Worm (Caenorhabditis elegans) whole organism, L3 larva: ENCODE results near the gene pgph-1.

Experiments used
- R02D3.7 ChIP-seq: fragments of 150-350 bp; optimal IDR thresholded peaks from 2 replicates; lab custom pipeline; 2014; ENCODE audit warnings: missing biosample characterization, missing genetic modification characterization
- ama-1 ChIP-seq: fragments of 150-350 bp; optimal IDR thresholded peaks from 2 replicates; lab custom pipeline; 2018
- ceh-16 ChIP-seq: sonication (generic microtip); optimal IDR thresholded peaks from 2 replicates; lab custom pipeline; 2017; ENCODE audit warnings: missing biosample characterization, missing genetic modification characterization
- ceh-28 ChIP-seq: fragments of 150-350 bp; optimal IDR thresholded peaks from 2 replicates; lab custom pipeline; 2014; ENCODE audit warnings: missing biosample characterization, missing genetic modification reagents, missing genetic modification characterization
- ceh-82 ChIP-seq: fragments of 150-350 bp; optimal IDR thresholded peaks from 2 replicates; lab custom pipeline; 2014; ENCODE audit warnings: missing biosample characterization, missing genetic modification characterization
- ceh-9 ChIP-seq: sonication (generic microtip); optimal IDR thresholded peaks from 2 replicates; lab custom pipeline; 2018; ENCODE audit warnings: missing biosample characterization, missing genetic modification characterization
- daf-12 ChIP-seq: fragments of 150-350 bp; optimal IDR thresholded peaks from 2 replicates; lab custom pipeline; 2014; ENCODE audit warnings: missing biosample characterization, missing genetic modification reagents, missing genetic modification characterization
- egl-27 ChIP-seq: sonication (generic microtip); optimal IDR thresholded peaks from 4 replicates; lab custom pipeline; 2017; ENCODE audit warnings: missing biosample characterization, missing genetic modification reagents, missing genetic modification characterization
- egl-5 ChIP-seq: fragments of 150-350 bp; optimal IDR thresholded peaks from 2 replicates; lab custom pipeline; 2017; ENCODE audit warnings: missing biosample characterization, missing genetic modification reagents, missing genetic modification characterization, inconsistent platforms
- elt-1 ChIP-seq: fragments of 150-350 bp; optimal IDR thresholded peaks from 2 replicates; lab custom pipeline; 2014; ENCODE audit warnings: missing biosample characterization, missing genetic modification characterization
- elt-2 ChIP-seq: sonication (generic microtip); optimal IDR thresholded peaks from 2 replicates; lab custom pipeline; 2016; ENCODE audit warnings: missing genetic modification reagents, mild to moderate bottlenecking, missing genetic modification characterization, missing compliant biosample characterization
- eor-1 ChIP-seq, 2 experiments: fragments of 150-350 bp; optimal IDR thresholded peaks; 2 replicates each; lab custom pipeline; 2014 to 2018; ENCODE audit warnings: missing biosample characterization in 2 of 2, missing genetic modification characterization in 2 of 2
- fos-1 ChIP-seq: fragments of 150-350 bp; optimal IDR thresholded peaks from 2 replicates; lab custom pipeline; 2014; ENCODE audit warnings: missing biosample characterization, missing genetic modification characterization
- jun-1 ChIP-seq: fragments of 150-350 bp; optimal IDR thresholded peaks from 2 replicates; lab custom pipeline; 2014; ENCODE audit warnings: missing biosample characterization, missing genetic modification reagents, missing genetic modification characterization
- lin-15B ChIP-seq: fragments of 150-350 bp; optimal IDR thresholded peaks from 2 replicates; lab custom pipeline; 2014; ENCODE audit warnings: missing biosample characterization, missing genetic modification characterization
- lin-39 ChIP-seq: fragments of 150-350 bp; optimal IDR thresholded peaks from 2 replicates; lab custom pipeline; 2018; ENCODE audit warnings: missing biosample characterization, missing genetic modification reagents, missing genetic modification characterization
- lsy-12 ChIP-seq: sonication (generic microtip); optimal IDR thresholded peaks from 2 replicates; lab custom pipeline; 2016; ENCODE audit warnings: mild to moderate bottlenecking, missing genetic modification characterization, missing compliant biosample characterization
- nfya-1 ChIP-seq: sonication (generic microtip); optimal IDR thresholded peaks from 2 replicates; lab custom pipeline; 2017; ENCODE audit warnings: missing genetic modification characterization, mild to moderate bottlenecking, missing compliant biosample characterization, antibody characterized with exemption, moderate library complexity; ENCODE audit not compliant: insufficient read depth
- nhr-12 ChIP-seq: fragments of 150-350 bp; optimal IDR thresholded peaks from 2 replicates; lab custom pipeline; 2014; ENCODE audit warnings: missing biosample characterization, missing genetic modification characterization
- nhr-23 ChIP-seq: fragments of 150-350 bp; optimal IDR thresholded peaks from 2 replicates; lab custom pipeline; 2014; ENCODE audit warnings: missing biosample characterization, missing genetic modification reagents, missing genetic modification characterization
- nhr-237 ChIP-seq: fragments of 150-350 bp; optimal IDR thresholded peaks from 2 replicates; lab custom pipeline; 2014; ENCODE audit warnings: missing biosample characterization, missing genetic modification characterization
- nhr-25 ChIP-seq: sonication (generic microtip); optimal IDR thresholded peaks from 2 replicates; lab custom pipeline; 2017; ENCODE audit warnings: missing biosample characterization, missing genetic modification characterization
- nhr-28 ChIP-seq: fragments of 150-350 bp; optimal IDR thresholded peaks from 2 replicates; lab custom pipeline; 2014; ENCODE audit warnings: missing biosample characterization, missing genetic modification characterization
- nhr-67 ChIP-seq: fragments of 150-350 bp; optimal IDR thresholded peaks from 2 replicates; lab custom pipeline; 2014; ENCODE audit warnings: missing biosample characterization, missing genetic modification characterization
- pha-4 ChIP-seq: fragments of 150-350 bp; optimal IDR thresholded peaks from 2 replicates; lab custom pipeline; 2014; ENCODE audit warnings: missing biosample characterization, missing genetic modification reagents, missing genetic modification characterization
- pqm-1 ChIP-seq: fragments of 150-350 bp; optimal IDR thresholded peaks from 2 replicates; lab custom pipeline; 2017; ENCODE audit warnings: missing biosample characterization, missing genetic modification characterization, inconsistent platforms
- sea-2 ChIP-seq: fragments of 150-350 bp; sonication (generic microtip); optimal IDR thresholded peaks from 4 replicates; lab custom pipeline; 2014; ENCODE audit warnings: missing biosample characterization, missing genetic modification reagents, missing genetic modification characterization
- skn-1 ChIP-seq: fragments of 150-350 bp; optimal IDR thresholded peaks from 2 replicates; lab custom pipeline; 2014; ENCODE audit warnings: missing biosample characterization, missing genetic modification characterization
- snpc-4 ChIP-seq: fragments of 150-350 bp; optimal IDR thresholded peaks from 2 replicates; lab custom pipeline; 2014; ENCODE audit warnings: missing biosample characterization, missing genetic modification characterization
- tbx-2 ChIP-seq: sonication (generic microtip); optimal IDR thresholded peaks from 2 replicates; lab custom pipeline; 2016; ENCODE audit warnings: mild to moderate bottlenecking, missing genetic modification characterization, missing compliant biosample characterization
- unc-39 ChIP-seq: sonication (generic microtip); optimal IDR thresholded peaks from 4 replicates; lab custom pipeline; 2017; ENCODE audit warnings: missing biosample characterization, missing genetic modification characterization
- unc-62 ChIP-seq: fragments of 150-350 bp; sonication (generic microtip); optimal IDR thresholded peaks from 4 replicates; lab custom pipeline; 2014; ENCODE audit warnings: missing biosample characterization, missing genetic modification reagents, missing genetic modification characterization
- zag-1 ChIP-seq: fragments of 150-350 bp; optimal IDR thresholded peaks from 2 replicates; lab custom pipeline; 2014; ENCODE audit warnings: missing biosample characterization, missing genetic modification characterization
- ztf-11 ChIP-seq: fragments of 150-350 bp; optimal IDR thresholded peaks from 2 replicates; lab custom pipeline; 2014; ENCODE audit warnings: missing biosample characterization, missing genetic modification characterization

Gene pgph-1

ce11 chrV:5774137-5774536 is 20.8 kb upstream of the pgph-1 start:
- TF ChIP-seq ztf-11 (tag; lab: Kevin White, UChicago) (no peak), jun-1 (no peak), fos-1 (tag; lab: Kevin White, UChicago) (no peak), lin-15B (tag; lab: Kevin White, UChicago) (no peak), zag-1 (tag; lab: Kevin White, UChicago) (no peak), ceh-28 (tag; lab: Kevin White, UChicago) (no peak), nhr-25 (no peak), pha-4 (tag; lab: Kevin White, UChicago) (no peak), eor-1 (tag; optimal IDR thresholded peaks at IDR 0.05; lab: Kevin White, UChicago) (no peak), elt-2 (tag; lab: Kevin White, UChicago) (no peak), tbx-2 (tag; lab: Kevin White, UChicago) (no peak), daf-12 (tag; lab: Kevin White, UChicago) (no peak), egl-27 (tag; lab: Kevin White, UChicago) (no peak), nhr-28 (tag; lab: Kevin White, UChicago) (no peak), snpc-4 (tag; lab: Kevin White, UChicago) (no peak), lsy-12 (tag; lab: Kevin White, UChicago) (no peak)

- TF ChIP-seq skn-1 (tag; lab: Kevin White, UChicago) (no peak), nhr-12 (tag; lab: Kevin White, UChicago) (no peak), nhr-67 (tag; lab: Kevin White, UChicago) (no peak), ztf-11 (tag; lab: Kevin White, UChicago) (no peak), lin-39 (tag; lab: Kevin White, UChicago) (no peak), lsy-12 (tag; lab: Kevin White, UChicago) (no peak), egl-5 (tag; lab: Kevin White, UChicago) (no peak), egl-27 (tag; lab: Kevin White, UChicago) (no peak), pqm-1 (tag; lab: Kevin White, UChicago) (no peak), nfya-1 (tag; lab: Kevin White, UChicago) (no peak), jun-1 (no peak), sea-2 (GFP tag; lab: Kevin White, UChicago) (no peak), ceh-16 (no peak)
These were observed 19.2 kb upstream of the pgph-1 start for ce11 chrV:5772503-5772902.

ce11 chrV:5771627-5772026 is 18.3 kb upstream of the pgph-1 start, which contains the start of gene F44E7.3:
Gene F44E7.3 (plus strand): TSS chrV:5771945.
- no peak for TF ChIP-seq R02D3.7 (tag; lab: Kevin White, UChicago)
- TF ChIP-seq lin-15B (tag; lab: Kevin White, UChicago): no peak
- TF ChIP-seq ceh-9 (tag; lab: Kevin White, UChicago): no peak
- TF ChIP-seq unc-39 (tag; lab: Kevin White, UChicago): no peak
- no peak for TF ChIP-seq unc-62 (GFP tag; lab: Kevin White, UChicago)
- TF ChIP-seq elt-1 (tag; lab: Kevin White, UChicago): no peak
- no peak for TF ChIP-seq nhr-237 (tag; lab: Kevin White, UChicago)
- TF ChIP-seq ama-1 (lab: Kevin White, UChicago): peak; percentile 26
- TF ChIP-seq nhr-23 (tag; lab: Kevin White, UChicago): peak; percentile 27
- no peak for TF ChIP-seq ceh-82 (tag; lab: Kevin White, UChicago)
- TF ChIP-seq nfya-1 (tag; lab: Kevin White, UChicago): no peak
- no peak for TF ChIP-seq egl-27 (tag; lab: Kevin White, UChicago)
- TF ChIP-seq ztf-11 (tag; lab: Kevin White, UChicago): no peak

ce11 chrV:5769999-5770398 is 16.7 kb upstream of the pgph-1 start:
- peak; percentile 14 for TF ChIP-seq nhr-23 (tag; lab: Kevin White, UChicago)
- TF ChIP-seq ceh-9 (tag; lab: Kevin White, UChicago): no peak
- no peak for TF ChIP-seq egl-27 (tag; lab: Kevin White, UChicago)

ce11 chrV:5769500-5769899 is 16.2 kb upstream of the pgph-1 start:
- TF ChIP-seq elt-2 (tag; lab: Kevin White, UChicago): peak; percentile 81
- peak; percentile 69 for TF ChIP-seq pqm-1 (tag; lab: Kevin White, UChicago)
- TF ChIP-seq elt-1 (tag; lab: Kevin White, UChicago): no peak
